Worm (Caenorhabditis elegans) whole organism, young adult: ENCODE data around the gene fbxa-36.
A peak's percentile ranks its signal among the peaks of the same experiment; 100 is the strongest.

Experiments
- B0035.1 ChIP-seq: sonication (generic microtip); optimal IDR thresholded peaks from 2 replicates; lab custom pipeline; 2016; ENCODE audit warnings: missing genetic modification characterization, mild to moderate bottlenecking, missing compliant biosample characterization, missing genotype, missing genetic modification reagents
- C06A6.2 ChIP-seq: fragments of 200-800 bp; sonication (Bioruptor generic); conservative IDR thresholded peaks from 2 replicates; pipeline ENCODE4 v1.3.6; 2022; ENCODE audit warnings: missing genetic modification characterization, missing compliant biosample characterization
- F10E7.11 ChIP-seq: sonication (generic microtip); optimal IDR thresholded peaks from 2 replicates; lab custom pipeline; 2017; ENCODE audit warnings: mild to moderate bottlenecking, missing genetic modification characterization, moderate library complexity, missing compliant biosample characterization
- F22D6.2 ChIP-seq: sonication (generic microtip); optimal IDR thresholded peaks from 2 replicates; lab custom pipeline; 2016; ENCODE audit warnings: mild to moderate bottlenecking, missing genetic modification characterization, missing compliant biosample characterization
- F49E8.2 ChIP-seq: sonication (generic microtip); optimal IDR thresholded peaks from 3 replicates; lab custom pipeline; 2017; ENCODE audit warnings: missing genetic modification characterization, mild to moderate bottlenecking, missing compliant biosample characterization, antibody characterized with exemption, moderate library complexity; ENCODE audit not compliant: insufficient read depth
- K11D2.4 ChIP-seq: fragments of 200-800 bp; sonication (Bioruptor generic); IDR thresholded peaks from 2 replicates; pipeline ENCODE4 v1.3.6; 2022; ENCODE audit warnings: missing genetic modification reagents, missing genetic modification characterization, missing compliant biosample characterization
- Y53G8AR.9 ChIP-seq: fragments of 200-800 bp; sonication (Bioruptor generic); conservative IDR thresholded peaks from 2 replicates; pipeline ENCODE4 v1.3.6; 2022; ENCODE audit warnings: missing genetic modification reagents, missing genetic modification characterization, missing compliant biosample characterization
- Y79H2A.3 ChIP-seq: fragments of 200-800 bp; sonication (Bioruptor generic); conservative IDR thresholded peaks from 2 replicates; pipeline ENCODE4 v1.3.6; 2022; ENCODE audit warnings: missing genetic modification reagents, missing genetic modification characterization, missing compliant biosample characterization
- atf-7 ChIP-seq: sonication (generic microtip); optimal IDR thresholded peaks from 2 replicates; lab custom pipeline; 2017; ENCODE audit warnings: mild to moderate bottlenecking, missing genetic modification characterization, missing compliant biosample characterization
- bed-1 ChIP-seq: fragments of 200-800 bp; sonication (Bioruptor generic); IDR thresholded peaks from 2 replicates; pipeline ENCODE4 v1.3.6; 2022; ENCODE audit warnings: missing genetic modification reagents, missing genetic modification characterization, missing compliant biosample characterization
- ccch-3 ChIP-seq: fragments of 200-800 bp; sonication (Bioruptor generic); optimal IDR thresholded peaks from 2 replicates; lab custom pipeline; 2018; ENCODE audit warnings: mild to moderate bottlenecking, missing genetic modification characterization, missing compliant biosample characterization
- cebp-1 ChIP-seq, 2 experiments: fragments of 200-800 bp in 1 of 2; sonication (Bioruptor generic) in 1 of 2; sonication (generic microtip) in 1 of 2; IDR thresholded peaks in 1 of 2; optimal IDR thresholded peaks in 1 of 2; 2 replicates each; pipeline versions ENCODE4 v1.3.6 to Lab custom; 2017 to 2022; ENCODE audit warnings: missing compliant biosample characterization in 2 of 2, missing genetic modification characterization in 2 of 2, mild to moderate bottlenecking in 1 of 2, missing genetic modification reagents in 1 of 2, moderate library complexity in 1 of 2
- cebp-2 ChIP-seq: fragments of 200-800 bp; sonication (Bioruptor generic); IDR thresholded peaks from 2 replicates; pipeline ENCODE4 v1.3.6; 2022; ENCODE audit warnings: missing genetic modification characterization, missing compliant biosample characterization
- ceh-27 ChIP-seq: fragments of 200-800 bp; sonication (Bioruptor generic); optimal IDR thresholded peaks from 2 replicates; lab custom pipeline; 2018; ENCODE audit warnings: mild to moderate bottlenecking, missing genetic modification characterization, moderate library complexity, missing compliant biosample characterization
- ceh-58 ChIP-seq: fragments of 200-800 bp; sonication (Bioruptor generic); IDR thresholded peaks from 2 replicates; pipeline ENCODE4 v1.3.6; 2022; ENCODE audit warnings: missing genetic modification characterization, missing compliant biosample characterization
- efl-1 ChIP-seq: fragments of 150-350 bp; optimal IDR thresholded peaks from 2 replicates; lab custom pipeline; 2014; ENCODE audit warnings: missing biosample characterization, missing genetic modification reagents, missing genetic modification characterization
- ets-4 ChIP-seq: fragments of 200-800 bp; sonication (Bioruptor generic); optimal IDR thresholded peaks from 2 replicates; lab custom pipeline; 2018; ENCODE audit warnings: mild to moderate bottlenecking, missing genetic modification characterization, missing compliant biosample characterization
- fkh-3 ChIP-seq: sonication (generic microtip); optimal IDR thresholded peaks from 2 replicates; lab custom pipeline; 2016; ENCODE audit warnings: mild to moderate bottlenecking, missing genetic modification characterization, missing compliant biosample characterization
- him-1 ChIP-seq: sonication (generic microtip); optimal IDR thresholded peaks from 2 replicates; lab custom pipeline; 2016; ENCODE audit warnings: missing genotype, missing genetic modification reagents, missing genetic modification characterization, missing compliant biosample characterization
- hlh-26 ChIP-seq: fragments of 200-800 bp; sonication (Bioruptor generic); conservative IDR thresholded peaks from 2 replicates; pipeline ENCODE4 v1.3.6; 2022; ENCODE audit warnings: missing genetic modification reagents, missing genetic modification characterization, missing compliant biosample characterization
- hmg-1.2 ChIP-seq: fragments of 200-800 bp; sonication (Bioruptor generic); IDR thresholded peaks from 2 replicates; pipeline ENCODE4 v1.3.6; 2022; ENCODE audit warnings: missing genetic modification reagents, missing genetic modification characterization, missing compliant biosample characterization
- hmg-20 ChIP-seq: fragments of 200-800 bp; sonication (Bioruptor generic); IDR thresholded peaks from 2 replicates; pipeline ENCODE4 v1.3.6; 2022; ENCODE audit warnings: missing genetic modification reagents, missing genetic modification characterization, missing compliant biosample characterization
- hrde-1 ChIP-seq: sonication (generic microtip); optimal IDR thresholded peaks from 2 replicates; lab custom pipeline; 2016; ENCODE audit warnings: missing genetic modification characterization, mild to moderate bottlenecking, missing compliant biosample characterization, moderate library complexity, missing genotype, missing genetic modification reagents, borderline replicate concordance
- lin-35 ChIP-seq, 3 experiments: fragments of 150-350 bp in 2 of 3; sonication (generic microtip) in 1 of 3; optimal IDR thresholded peaks; 2 replicates each; lab custom pipeline; 2014 to 2018; ENCODE audit warnings: missing biosample characterization in 3 of 3, missing genetic modification characterization in 3 of 3, missing genetic modification reagents in 3 of 3
- madf-6 ChIP-seq: fragments of 200-800 bp; sonication (Bioruptor generic); IDR thresholded peaks from 2 replicates; pipeline ENCODE4 v1.3.6; 2022; ENCODE audit warnings: missing genetic modification reagents, missing genetic modification characterization, missing compliant biosample characterization
- mel-28 ChIP-seq: sonication (generic microtip); optimal IDR thresholded peaks from 2 replicates; lab custom pipeline; 2016; ENCODE audit warnings: borderline replicate concordance, mild to moderate bottlenecking, missing genetic modification characterization, missing compliant biosample characterization
- mxl-1 ChIP-seq: sonication (generic microtip); optimal IDR thresholded peaks from 2 replicates; lab custom pipeline; 2016; ENCODE audit warnings: missing genetic modification characterization, missing compliant biosample characterization
- nfya-1 ChIP-seq: sonication (generic microtip); optimal IDR thresholded peaks from 2 replicates; lab custom pipeline; 2017; ENCODE audit warnings: antibody characterized with exemption, missing compliant biosample characterization, missing genetic modification characterization, borderline replicate concordance; ENCODE audit not compliant: insufficient read depth
- nhr-80 ChIP-seq: sonication (generic microtip); optimal IDR thresholded peaks from 2 replicates; lab custom pipeline; 2016; ENCODE audit warnings: missing genetic modification characterization, missing compliant biosample characterization
- nhr-90 ChIP-seq: sonication (generic microtip); optimal IDR thresholded peaks from 2 replicates; lab custom pipeline; 2016; ENCODE audit warnings: missing genotype, mild to moderate bottlenecking, missing genetic modification characterization, missing compliant biosample characterization
- rpc-1 ChIP-seq, 2 experiments: fragments of 150-350 bp in 1 of 2; sonication (generic microtip) in 1 of 2; optimal IDR thresholded peaks; 2 replicates each; lab custom pipeline; 2014 to 2018; ENCODE audit warnings: missing biosample characterization in 1 of 2, missing genetic modification characterization in 1 of 2, missing genetic modification reagents in 1 of 2, missing genotype in 1 of 2
- sea-2 ChIP-seq: fragments of 200-800 bp; sonication (Bioruptor generic); IDR thresholded peaks from 2 replicates; pipeline ENCODE4 v1.3.6; 2022; ENCODE audit warnings: missing genetic modification characterization, missing compliant biosample characterization
- sptf-2 ChIP-seq: fragments of 200-800 bp; sonication (Bioruptor generic); optimal IDR thresholded peaks from 2 replicates; lab custom pipeline; 2018; ENCODE audit warnings: mild to moderate bottlenecking, missing genetic modification characterization, missing compliant biosample characterization
- tlf-1 ChIP-seq: fragments of 200-800 bp; sonication (Bioruptor generic); optimal IDR thresholded peaks from 2 replicates; lab custom pipeline; 2018; ENCODE audit warnings: mild to moderate bottlenecking, missing genetic modification characterization, missing compliant biosample characterization
- unc-130 ChIP-seq: sonication (generic microtip); optimal IDR thresholded peaks from 2 replicates; lab custom pipeline; 2016; ENCODE audit warnings: missing genetic modification reagents, missing genetic modification characterization, missing compliant biosample characterization
- unc-62 ChIP-seq: fragments of 150-350 bp; optimal IDR thresholded peaks from 2 replicates; lab custom pipeline; 2014; ENCODE audit warnings: missing biosample characterization, missing genetic modification reagents, missing genetic modification characterization
- xnd-1 ChIP-seq: sonication (generic microtip); optimal IDR thresholded peaks from 2 replicates; lab custom pipeline; 2016; ENCODE audit warnings: missing genotype, missing genetic modification reagents, missing genetic modification characterization, missing compliant biosample characterization
- zim-3 ChIP-seq: sonication (generic microtip); optimal IDR thresholded peaks from 2 replicates; lab custom pipeline; 2017; ENCODE audit warnings: mild to moderate bottlenecking, missing genetic modification characterization, moderate library complexity, missing compliant biosample characterization

Gene fbxa-36

ce11 chrIII:1324513-1324912 lies 31.5 kb upstream of the fbxa-36 start, which contains the start of gene fbxa-14:
Gene fbxa-14, minus strand, starts transcription at chrIII:1324613.
- TF ChIP-seq fkh-3 (tag; lab: Kevin White, UChicago) (no peak), nhr-90 (tag; lab: Kevin White, UChicago) (no peak), B0035.1 (tag; lab: Kevin White, UChicago) (no peak), F49E8.2 (tag; lab: Kevin White, UChicago) (no peak), sea-2 (GFP tag; lab: Robert Waterston, UW) (no peak), bed-1 (GFP tag; lab: Robert Waterston, UW) (no peak), madf-6 (no peak), unc-62 (GFP tag; lab: Kevin White, UChicago) (no peak), ceh-27 (GFP tag; lab: Kevin White, UChicago) (no peak), ccch-3 (GFP tag; lab: Kevin White, UChicago) (no peak), C06A6.2 (GFP tag; lab: Robert Waterston, UW) (no peak), F10E7.11 (tag; lab: Kevin White, UChicago) (no peak), sptf-2 (GFP tag; lab: Kevin White, UChicago) (no peak), unc-130 (GFP tag; lab: Kevin White, UChicago) (no peak), hmg-20 (GFP tag; lab: Robert Waterston, UW) (no peak), hrde-1 (no peak)

ce11 chrIII:1323555-1323954 lies 30.5 kb upstream of the fbxa-36 start:
- TF ChIP-seq ets-4 (peak; percentile 17), nfya-1 (tag; lab: Kevin White, UChicago) (no peak), mxl-1 (tag; lab: Kevin White, UChicago) (no peak), hmg-1.2 (GFP tag; lab: Robert Waterston, UW) (no peak), mel-28 (tag; lab: Kevin White, UChicago) (no peak), F22D6.2 (tag; lab: Kevin White, UChicago) (no peak), hlh-26 (GFP tag; lab: Robert Waterston, UW) (no peak), nhr-80 (tag; lab: Kevin White, UChicago) (peak; percentile 72), efl-1 (GFP tag; lab: Kevin White, UChicago) (no peak), tlf-1 (no peak), cebp-1 (GFP tag; IDR thresholded peaks at IDR 0.05; lab: Robert Waterston, UW) (peak; percentile 21; the same call in 1 of the 2 replicates), cebp-1 (tag; optimal IDR thresholded peaks at IDR 0.05; lab: Kevin White, UChicago) (peak; percentile 32), cebp-2 (GFP tag; lab: Robert Waterston, UW) (no peak), atf-7 (tag; lab: Kevin White, UChicago) (peak; percentile 35), Y79H2A.3 (GFP tag; lab: Robert Waterston, UW) (no peak), Y53G8AR.9 (GFP tag; lab: Robert Waterston, UW) (no peak)

ce11 chrIII:1321561-1321960 lies 28.5 kb upstream of the fbxa-36 start, which contains the start of gene fbxa-15:
Gene fbxa-15, minus strand, starts transcription at chrIII:1321661.
- TF ChIP-seq him-1 (tag; lab: Kevin White, UChicago) (no peak), hmg-1.2 (GFP tag; lab: Robert Waterston, UW) (no peak), K11D2.4 (GFP tag; lab: Robert Waterston, UW) (no peak), ccch-3 (GFP tag; lab: Kevin White, UChicago) (no peak), ceh-58 (GFP tag; lab: Robert Waterston, UW) (no peak), rpc-1 (optimal IDR thresholded peaks at IDR 0.05; lab: Kevin White, UChicago) (no peak), rpc-1 (tag; optimal IDR thresholded peaks at IDR 0.05; lab: Kevin White, UChicago) (no peak), xnd-1 (tag; lab: Kevin White, UChicago) (no peak), zim-3 (tag; lab: Kevin White, UChicago) (no peak), F49E8.2 (tag; lab: Kevin White, UChicago) (no peak), lin-35 (GFP tag; optimal IDR thresholded peaks at IDR 0.05; lab: Kevin White, UChicago) (no peak)
